Fruit fly (Drosophila melanogaster): ENCODE data around the gene CG10383.

dm6 chr2L:18742710-18743109, 47.3 kb upstream of the CG10383 start:
- TF ChIP-seq pan (optimal IDR thresholded peaks at IDR 0.05) (no peak), usp (GFP tag; optimal IDR thresholded peaks at IDR 0.05) (no peak), psq (optimal IDR thresholded peaks at IDR 0.05) (no peak), Dll (optimal IDR thresholded peaks at IDR 0.05) (no peak), CG8478 (optimal IDR thresholded peaks at IDR 0.05) (no peak), EcR (GFP tag; optimal IDR thresholded peaks at IDR 0.05) (no peak)
